Worm (Caenorhabditis elegans) whole organism, L1 larva: ENCODE data around the gene F19B10.10.

ENCODE experiments used
- aly-2 ChIP-seq: fragments of 150-350 bp; optimal IDR thresholded peaks from 2 replicates; lab custom pipeline; 2014; ENCODE audit warnings: missing biosample characterization, missing genetic modification characterization
- ama-1 ChIP-seq: fragments of 150-350 bp; optimal IDR thresholded peaks from 2 replicates; lab custom pipeline; 2014
- ceh-82 ChIP-seq, 3 experiments: fragments of 150-350 bp in 1 of 3; sonication (generic microtip) in 2 of 3; optimal IDR thresholded peaks; 2 replicates each; lab custom pipeline; 2014 to 2017; ENCODE audit warnings: missing biosample characterization in 3 of 3, missing genetic modification characterization in 3 of 3
- ets-5 ChIP-seq: fragments of 200-800 bp; sonication (Bioruptor generic); IDR thresholded peaks from 2 replicates; pipeline ENCODE4 v1.3.6; 2022; ENCODE audit warnings: missing genetic modification characterization, missing compliant biosample characterization
- fkh-10 ChIP-seq: sonication (generic microtip); optimal IDR thresholded peaks from 2 replicates; lab custom pipeline; 2017; ENCODE audit warnings: missing biosample characterization, missing genetic modification reagents, missing genetic modification characterization
- lin-39 ChIP-seq: fragments of 150-350 bp; optimal IDR thresholded peaks from 2 replicates; lab custom pipeline; 2014; ENCODE audit warnings: missing biosample characterization, missing genetic modification reagents, missing genetic modification characterization
- nhr-237 ChIP-seq: fragments of 150-350 bp; optimal IDR thresholded peaks from 2 replicates; lab custom pipeline; 2014; ENCODE audit warnings: missing biosample characterization, missing genetic modification characterization
- nhr-28 ChIP-seq: fragments of 150-350 bp; optimal IDR thresholded peaks from 2 replicates; lab custom pipeline; 2014; ENCODE audit warnings: missing biosample characterization, missing genetic modification characterization
- nhr-76 ChIP-seq: sonication (generic microtip); optimal IDR thresholded peaks from 2 replicates; lab custom pipeline; 2017; ENCODE audit warnings: missing biosample characterization, missing genetic modification characterization
- snpc-4 ChIP-seq: fragments of 150-350 bp; optimal IDR thresholded peaks from 2 replicates; lab custom pipeline; 2014; ENCODE audit warnings: missing biosample characterization, missing genetic modification characterization
- unc-30 ChIP-seq: sonication (generic microtip); optimal IDR thresholded peaks from 2 replicates; lab custom pipeline; 2017; ENCODE audit warnings: missing biosample characterization, missing genetic modification characterization
- unc-62 ChIP-seq: fragments of 150-350 bp; optimal IDR thresholded peaks from 2 replicates; lab custom pipeline; 2014; ENCODE audit warnings: missing biosample characterization, missing genetic modification reagents, missing genetic modification characterization
- unc-98 ChIP-seq: fragments of 200-800 bp; sonication (Bioruptor generic); IDR thresholded peaks from 2 replicates; pipeline ENCODE4 v1.3.6; 2022; ENCODE audit warnings: missing genetic modification characterization, missing compliant biosample characterization
- zip-4 ChIP-seq: fragments of 200-800 bp; sonication (Bioruptor generic); optimal IDR thresholded peaks from 2 replicates; lab custom pipeline; 2018; ENCODE audit warnings: mild to moderate bottlenecking, missing genetic modification characterization, moderate library complexity, missing compliant biosample characterization

DNA sequence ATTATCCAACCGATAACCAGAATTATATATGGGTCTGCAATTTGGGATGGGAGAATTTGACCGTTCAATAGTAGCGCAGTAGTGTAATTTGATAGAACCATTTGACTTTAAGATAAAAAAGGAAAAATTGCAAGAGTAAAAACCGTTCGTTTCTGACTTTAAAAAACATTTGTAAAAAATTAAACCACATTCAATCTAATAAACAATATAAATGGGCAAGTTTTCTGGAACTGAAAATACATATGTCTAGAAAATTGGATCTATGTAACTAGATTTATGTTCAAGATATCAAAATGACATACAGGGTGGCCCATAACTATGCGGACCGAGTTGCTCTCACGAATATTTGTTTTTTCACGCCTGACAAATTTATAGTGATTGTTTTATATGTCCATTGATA is 13.4 kb upstream of the F19B10.10 start, which contains the start of gene srx-102:
- no peak for TF ChIP-seq lin-39
- no peak for TF ChIP-seq aly-2 (tag; lab: Kevin White, UChicago)
- no peak for TF ChIP-seq nhr-76 (tag; lab: Kevin White, UChicago)
- no peak for TF ChIP-seq ceh-82 (tag; optimal IDR thresholded peaks at IDR 0.05; lab: Kevin White, UChicago)
- no peak for TF ChIP-seq unc-30 (tag; lab: Kevin White, UChicago)
- TF ChIP-seq nhr-28 (tag; lab: Kevin White, UChicago), result no peak
- TF ChIP-seq ama-1 (lab: Kevin White, UChicago), result no peak
- TF ChIP-seq ets-5, result no peak
- TF ChIP-seq unc-98 (GFP tag; lab: Robert Waterston, UW), result no peak
- no peak for TF ChIP-seq fkh-10 (GFP tag; lab: Kevin White, UChicago)
- no peak for TF ChIP-seq nhr-237 (tag; lab: Kevin White, UChicago)
- TF ChIP-seq snpc-4 (tag; lab: Kevin White, UChicago), result no peak
- TF ChIP-seq zip-4 (GFP tag; lab: Kevin White, UChicago), result no peak
- TF ChIP-seq unc-62 (GFP tag; lab: Kevin White, UChicago), result no peak
